ENCODE assay signal across 3 fruit fly cellular contexts in the genomic region with DNA sequence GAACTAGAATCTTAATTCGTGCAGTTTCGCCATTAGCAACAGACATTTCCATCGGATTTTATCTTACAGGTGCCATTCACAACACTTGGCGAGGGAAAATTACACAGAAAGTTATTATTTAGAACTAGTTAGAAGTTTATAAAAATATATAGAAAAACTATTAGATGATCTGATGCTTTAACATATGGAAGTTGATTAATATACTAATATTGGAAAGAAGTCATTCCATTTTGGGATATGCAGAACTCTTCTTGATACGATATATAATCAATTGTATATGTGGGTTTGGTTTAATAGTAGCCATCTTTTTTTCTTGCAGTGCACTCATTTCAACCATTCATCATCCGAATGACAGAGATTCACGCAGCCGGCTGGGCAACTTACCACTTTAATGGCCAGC.
TF ChIP-seq lines count a peak whose summit lies in the region.

No protein-coding gene starts in this region.

- no peak for TF ChIP-seq CTCF in whole organism, embryonic (GFP tag; optimal IDR thresholded peaks at IDR 0.05; lab: Kevin White, UChicago)

TF ChIP-seq in whole organism, embryonic, 481 proteins besides CTCF, POLR2A, EP300 and RAD21 (continues in another document):
- peak; percentile 4 for TF ChIP-seq CG15696 (tag; optimal IDR thresholded peaks at IDR 0.05; lab: Kevin White, UChicago)
- no peak for TF ChIP-seq grn (GFP tag; optimal IDR thresholded peaks at IDR 0.05; lab: Kevin White, UChicago)
- no peak for TF ChIP-seq fd64A (GFP tag; optimal IDR thresholded peaks at IDR 0.05; lab: Kevin White, UChicago)
- TF ChIP-seq Ssrp (tag; optimal IDR thresholded peaks at IDR 0.05; lab: Kevin White, UChicago), result peak; percentile 5
- no peak for TF ChIP-seq chif (GFP tag; optimal IDR thresholded peaks at IDR 0.05; lab: Kevin White, UChicago)
- no peak for TF ChIP-seq CG18011 (GFP tag; optimal IDR thresholded peaks at IDR 0.05; lab: Kevin White, UChicago)
- TF ChIP-seq CG5180 (GFP tag; optimal IDR thresholded peaks at IDR 0.05; lab: Kevin White, UChicago), result no peak
- no peak for TF ChIP-seq ranshi (GFP tag; IDR thresholded peaks at IDR 0.05; lab: Robert Waterston, UW)
- peak; percentile 5 for TF ChIP-seq CG2712 (tag; optimal IDR thresholded peaks at IDR 0.05; lab: Kevin White, UChicago)
- TF ChIP-seq bsh (GFP tag; optimal IDR thresholded peaks at IDR 0.05; lab: Kevin White, UChicago), result peak in 1 of 2 experiments; percentile 28
- TF ChIP-seq sens (GFP tag; lab: Kevin White, UChicago), result peak; percentile 64
- no peak for TF ChIP-seq CG9817 (tag; optimal IDR thresholded peaks at IDR 0.05; lab: Kevin White, UChicago)
- TF ChIP-seq Drgx (GFP tag; IDR thresholded peaks at IDR 0.05; lab: Robert Waterston, UW), result peak; percentile 14; the same call in 1 of the 2 replicates
- no peak for TF ChIP-seq wor (GFP tag; IDR thresholded peaks at IDR 0.05; lab: Robert Waterston, UW)
- TF ChIP-seq unpg (GFP tag; optimal IDR thresholded peaks at IDR 0.05; lab: Kevin White, UChicago), result peak; percentile 29
- TF ChIP-seq CG14710 (tag; optimal IDR thresholded peaks at IDR 0.05; lab: Kevin White, UChicago), result peak; percentile 1
- TF ChIP-seq CG1233 (GFP tag; optimal IDR thresholded peaks at IDR 0.05; lab: Kevin White, UChicago), result no peak
- peak; percentile 18; the same call in 1 of the 3 replicates for TF ChIP-seq row (GFP tag; IDR thresholded peaks at IDR 0.05; lab: Robert Waterston, UW)
- TF ChIP-seq pfk (GFP tag; optimal IDR thresholded peaks at IDR 0.05; lab: Kevin White, UChicago), result no peak
- no peak for TF ChIP-seq ewg (GFP tag; optimal IDR thresholded peaks at IDR 0.05; lab: Kevin White, UChicago)
- TF ChIP-seq dmrt11E (tag; optimal IDR thresholded peaks at IDR 0.05; lab: Kevin White, UChicago), result peak; percentile 7
- TF ChIP-seq CG8944 (GFP tag; optimal IDR thresholded peaks at IDR 0.05; lab: Kevin White, UChicago), result no peak
- no peak for TF ChIP-seq Six4 (GFP tag; optimal IDR thresholded peaks at IDR 0.05; lab: Kevin White, UChicago)
- no peak for TF ChIP-seq Usf (GFP tag; optimal IDR thresholded peaks at IDR 0.05; lab: Kevin White, UChicago)
- no peak for TF ChIP-seq NK7.1 (GFP tag; optimal IDR thresholded peaks at IDR 0.05; lab: Kevin White, UChicago)
- no peak for TF ChIP-seq Trl (optimal IDR thresholded peaks at IDR 0.05; lab: Kevin White, UChicago)
- TF ChIP-seq Trl (GFP tag; optimal IDR thresholded peaks at IDR 0.05; lab: Kevin White, UChicago), result no peak
- TF ChIP-seq tio (GFP tag; optimal IDR thresholded peaks at IDR 0.05; lab: Kevin White, UChicago), result no peak
- peak; percentile 38 for TF ChIP-seq phol (tag; optimal IDR thresholded peaks at IDR 0.05; lab: Kevin White, UChicago)
- no peak for TF ChIP-seq sna (GFP tag; IDR thresholded peaks at IDR 0.05; lab: Robert Waterston, UW; ENCODE audit: partially characterized antibody)

TF ChIP-seq in whole organism, prepupa, 60 proteins besides CTCF, POLR2A, EP300 and RAD21 (continues in another document):
- TF ChIP-seq CG8319 (GFP tag; optimal IDR thresholded peaks at IDR 0.05; lab: Kevin White, UChicago) (no peak), fd85E (GFP tag; optimal IDR thresholded peaks at IDR 0.05; lab: Kevin White, UChicago) (no peak), Sox102F (GFP tag; optimal IDR thresholded peaks at IDR 0.05; lab: Kevin White, UChicago) (no peak), CG6808 (GFP tag; optimal IDR thresholded peaks at IDR 0.05; lab: Kevin White, UChicago) (no peak), Sox15 (GFP tag; optimal IDR thresholded peaks at IDR 0.05; lab: Kevin White, UChicago) (no peak), CG34406 (GFP tag; optimal IDR thresholded peaks at IDR 0.05; lab: Kevin White, UChicago) (no peak), CG7368 (GFP tag; optimal IDR thresholded peaks at IDR 0.05; lab: Kevin White, UChicago) (no peak), acj6 (GFP tag; optimal IDR thresholded peaks at IDR 0.05; lab: Kevin White, UChicago) (no peak), dsx (GFP tag; optimal IDR thresholded peaks at IDR 0.05; lab: Kevin White, UChicago; ENCODE audit: poor library complexity, severe bottlenecking) (no peak), CG3919 (GFP tag; optimal IDR thresholded peaks at IDR 0.05; lab: Kevin White, UChicago) (no peak), Eip78C (GFP tag; lab: Kevin White, UChicago) (peak; percentile 52), CG6854 (GFP tag; optimal IDR thresholded peaks at IDR 0.05; lab: Kevin White, UChicago) (no peak), CG32006 (GFP tag; optimal IDR thresholded peaks at IDR 0.05; lab: Kevin White, UChicago) (peak; percentile 57), Hr38 (GFP tag; optimal IDR thresholded peaks at IDR 0.05; lab: Kevin White, UChicago) (no peak), fkh (GFP tag; optimal IDR thresholded peaks at IDR 0.05; lab: Kevin White, UChicago) (no peak), CG8119 (GFP tag; IDR thresholded peaks at IDR 0.05; lab: Robert Waterston, UW) (peak; percentile 30; the same call in 1 of the 3 replicates), Met (GFP tag; optimal IDR thresholded peaks at IDR 0.05; lab: Kevin White, UChicago) (no peak), Eip93F (GFP tag; optimal IDR thresholded peaks at IDR 0.05; lab: Kevin White, UChicago) (no peak), CG10631 (GFP tag; optimal IDR thresholded peaks at IDR 0.05; lab: Kevin White, UChicago) (no peak), Hr4 (GFP tag; optimal IDR thresholded peaks at IDR 0.05; lab: Kevin White, UChicago) (peak; percentile 47), net (GFP tag; optimal IDR thresholded peaks at IDR 0.05; lab: Kevin White, UChicago) (no peak), topi (GFP tag; optimal IDR thresholded peaks at IDR 0.05; lab: Kevin White, UChicago) (no peak), CG15336 (GFP tag; IDR thresholded peaks at IDR 0.05; lab: Robert Waterston, UW) (peak; percentile 72), CG1621 (tag; optimal IDR thresholded peaks at IDR 0.05; lab: Kevin White, UChicago) (no peak), Smox (GFP tag; optimal IDR thresholded peaks at IDR 0.05; lab: Kevin White, UChicago) (no peak), CG4318 (GFP tag; optimal IDR thresholded peaks at IDR 0.05; lab: Kevin White, UChicago) (no peak), CG16779 (tag; optimal IDR thresholded peaks at IDR 0.05; lab: Kevin White, UChicago) (no peak), CG6163 (GFP tag; IDR thresholded peaks at IDR 0.05; lab: Robert Waterston, UW) (no peak), CG6276 (GFP tag; optimal IDR thresholded peaks at IDR 0.05; lab: Kevin White, UChicago) (no peak), dac (GFP tag; optimal IDR thresholded peaks at IDR 0.05; lab: Kevin White, UChicago) (no peak), Blimp-1 (GFP tag; optimal IDR thresholded peaks at IDR 0.05; lab: Kevin White, UChicago) (no peak), Lpt (GFP tag; optimal IDR thresholded peaks at IDR 0.05; lab: Kevin White, UChicago) (no peak)

TF ChIP-seq in whole organism, pupa, 21 proteins besides CTCF, POLR2A, EP300 and RAD21:
- TF ChIP-seq CG13204 (GFP tag; optimal IDR thresholded peaks at IDR 0.05; lab: Kevin White, UChicago), result no peak
- peak; percentile 54 for TF ChIP-seq CG8301 (tag; optimal IDR thresholded peaks at IDR 0.05; lab: Kevin White, UChicago)
- no peak for TF ChIP-seq Pif1B (GFP tag; optimal IDR thresholded peaks at IDR 0.05; lab: Kevin White, UChicago)
- no peak for TF ChIP-seq CG17806 (tag; optimal IDR thresholded peaks at IDR 0.05; lab: Kevin White, UChicago)
